Fruit fly (Drosophila melanogaster) whole organism, embryonic: Measurements from ENCODE around the gene CG6163.

Experiments
- Atf3 ChIP-seq: fragments of 200-800 bp; sonication (Bioruptor generic); optimal IDR thresholded peaks from 3 replicates; lab custom pipeline; 2016; ENCODE audit warnings: missing biosample characterization, missing genetic modification characterization
- B-H2 ChIP-seq: fragments of 200-800 bp; sonication (Bioruptor generic); optimal IDR thresholded peaks from 2 replicates; lab custom pipeline; 2018; ENCODE audit warnings: missing biosample characterization, mild to moderate bottlenecking, missing genetic modification characterization
- Blimp-1 ChIP-seq: fragments of 200-800 bp; sonication (Bioruptor generic); optimal IDR thresholded peaks from 3 replicates; lab custom pipeline; 2018; ENCODE audit warnings: missing biosample characterization, missing genetic modification characterization, mild to moderate bottlenecking, moderate library complexity, missing genetic modification reagents
- CG10366 ChIP-seq: fragments of 200-800 bp; sonication (Bioruptor generic); IDR thresholded peaks from 2 replicates; pipeline ENCODE4 v1.3.6; 2022; ENCODE audit warnings: missing biosample characterization, missing genetic modification characterization
- CG10431 ChIP-seq: fragments of 200-800 bp; sonication (Bioruptor generic); optimal IDR thresholded peaks from 3 replicates; lab custom pipeline; 2018; ENCODE audit warnings: missing biosample characterization, mild to moderate bottlenecking, missing genetic modification characterization
- CG10654 ChIP-seq: fragments of 200-800 bp; sonication (Bioruptor generic); optimal IDR thresholded peaks from 2 replicates; lab custom pipeline; 2016; ENCODE audit warnings: missing biosample characterization, missing genetic modification characterization
- CG1233 ChIP-seq: fragments of 200-800 bp; sonication (Bioruptor generic); optimal IDR thresholded peaks from 4 replicates; lab custom pipeline; 2018; ENCODE audit warnings: missing biosample characterization, mild to moderate bottlenecking, missing genetic modification characterization
- CG13894 ChIP-seq: fragments of 200-800 bp; sonication (Bioruptor generic); optimal IDR thresholded peaks from 3 replicates; lab custom pipeline; 2018; ENCODE audit warnings: missing biosample characterization, mild to moderate bottlenecking, missing genetic modification characterization, moderate library complexity
- CG14014 ChIP-seq: fragments of 200-800 bp; sonication (Bioruptor generic); IDR thresholded peaks from 2 replicates; pipeline ENCODE4 v1.3.6; 2022; ENCODE audit warnings: missing biosample characterization, missing genetic modification characterization
- CG15696 ChIP-seq: fragments of 200-800 bp; sonication (Bioruptor generic); optimal IDR thresholded peaks from 2 replicates; lab custom pipeline; 2019; ENCODE audit warnings: missing biosample characterization, mild to moderate bottlenecking, missing genetic modification characterization, moderate library complexity
- CG30431 ChIP-seq: fragments of 200-800 bp; sonication (Bioruptor generic); optimal IDR thresholded peaks from 2 replicates; lab custom pipeline; 2017; ENCODE audit warnings: missing biosample characterization, missing genetic modification characterization
- CG3065 ChIP-seq: fragments of 200-800 bp; sonication (Bioruptor generic); optimal IDR thresholded peaks from 2 replicates; lab custom pipeline; 2016; ENCODE audit warnings: missing biosample characterization, missing genetic modification characterization
- CG32772 ChIP-seq: fragments of 200-800 bp; sonication (Bioruptor generic); IDR thresholded peaks from 2 replicates; pipeline ENCODE4 v1.3.6; 2022; ENCODE audit warnings: missing biosample characterization, missing genetic modification characterization
- CG33213 ChIP-seq: fragments of 200-800 bp; sonication (Bioruptor generic); optimal IDR thresholded peaks from 3 replicates; lab custom pipeline; 2016; ENCODE audit warnings: missing biosample characterization, missing genetic modification characterization
- CG33557 ChIP-seq: fragments of 200-800 bp; sonication (Bioruptor generic); optimal IDR thresholded peaks from 2 replicates; lab custom pipeline; 2019; ENCODE audit warnings: missing biosample characterization, mild to moderate bottlenecking, missing genetic modification characterization, moderate library complexity
- CG4730 ChIP-seq: fragments of 200-800 bp; sonication (Bioruptor generic); IDR thresholded peaks from 2 replicates; pipeline ENCODE4 v1.3.6; 2022; ENCODE audit warnings: missing biosample characterization, missing genetic modification characterization
- CG6791 ChIP-seq: fragments of 200-800 bp; sonication (Bioruptor generic); IDR thresholded peaks from 3 replicates; pipeline ENCODE4 v1.3.6; 2022; ENCODE audit warnings: missing biosample characterization, missing genetic modification characterization; ENCODE audit not compliant: partially characterized antibody
- CG8765 ChIP-seq: fragments of 200-800 bp; sonication (Bioruptor generic); IDR thresholded peaks from 2 replicates; pipeline ENCODE4 v1.3.6; 2022; ENCODE audit warnings: missing biosample characterization, missing genetic modification characterization
- CG9215 ChIP-seq: fragments of 200-800 bp; sonication (Bioruptor generic); IDR thresholded peaks from 2 replicates; pipeline ENCODE4 v1.3.6; 2022; ENCODE audit warnings: missing biosample characterization, missing genetic modification characterization
- E2f2 ChIP-seq: fragments of 200-800 bp; sonication (Bioruptor generic); IDR thresholded peaks from 2 replicates; pipeline ENCODE4 v1.3.6; 2022; ENCODE audit warnings: missing biosample characterization, missing genetic modification characterization
- Ets97D ChIP-seq: fragments of 200-800 bp; sonication (Bioruptor generic); optimal IDR thresholded peaks from 3 replicates; lab custom pipeline; 2016; ENCODE audit warnings: missing biosample characterization, missing genetic modification characterization
- Fer2 ChIP-seq: fragments of 200-800 bp; sonication (Bioruptor generic); optimal IDR thresholded peaks from 2 replicates; lab custom pipeline; 2018; ENCODE audit warnings: missing biosample characterization, mild to moderate bottlenecking, missing genetic modification characterization, moderate library complexity
- HLH4C ChIP-seq: fragments of 200-800 bp; sonication (Bioruptor generic); IDR thresholded peaks from 3 replicates; pipeline ENCODE4 v1.3.6; 2022; ENCODE audit warnings: missing biosample characterization, missing genetic modification characterization; ENCODE audit not compliant: partially characterized antibody
- Lpt ChIP-seq: fragments of >200 bp; optimal IDR thresholded peaks from 2 replicates; lab custom pipeline; 2018; ENCODE audit warnings: missing biosample characterization, missing genetic modification characterization
- MBD-R2 ChIP-seq: fragments of 200-800 bp; sonication (Bioruptor generic); IDR thresholded peaks from 2 replicates; pipeline ENCODE4 v1.3.6; 2022; ENCODE audit warnings: missing biosample characterization, missing genetic modification characterization
- Med ChIP-seq: fragments of 200-800 bp; sonication (Bioruptor generic); peaks from one replicate; lab custom pipeline; 2016; ENCODE audit warnings: missing biosample characterization, missing genetic modification characterization, mild to moderate bottlenecking, inconsistent platforms, moderate library complexity
- Optix ChIP-seq: fragments of 200-800 bp; sonication (Bioruptor generic); IDR thresholded peaks from 3 replicates; pipeline ENCODE4 v1.3.6; 2022; ENCODE audit warnings: missing biosample characterization, missing genetic modification characterization
- ato ChIP-seq: fragments of 200-800 bp; sonication (Bioruptor generic); IDR thresholded peaks from 2 replicates; pipeline ENCODE4 v1.3.6; 2022; ENCODE audit warnings: missing biosample characterization, missing genetic modification characterization; ENCODE audit not compliant: partially characterized antibody
- az2 ChIP-seq: fragments of 200-800 bp; sonication (Bioruptor generic); optimal IDR thresholded peaks from 3 replicates; lab custom pipeline; 2016; ENCODE audit warnings: missing biosample characterization, missing genetic modification characterization
- bigmax ChIP-seq: fragments of 200-800 bp; sonication (Bioruptor generic); optimal IDR thresholded peaks from 2 replicates; lab custom pipeline; 2018; ENCODE audit warnings: missing biosample characterization, mild to moderate bottlenecking, missing genetic modification characterization
- cato ChIP-seq: fragments of 200-800 bp; sonication (Bioruptor generic); optimal IDR thresholded peaks from 2 replicates; lab custom pipeline; 2016; ENCODE audit warnings: missing biosample characterization, missing genetic modification characterization, borderline replicate concordance
- eyg ChIP-seq: fragments of 200-800 bp; sonication (Bioruptor generic); optimal IDR thresholded peaks from 3 replicates; lab custom pipeline; 2016; ENCODE audit warnings: missing biosample characterization, missing genetic modification characterization
- gce ChIP-seq: fragments of 200-800 bp; sonication (Bioruptor generic); IDR thresholded peaks from 3 replicates; pipeline ENCODE4 v1.3.6; 2022; ENCODE audit warnings: missing biosample characterization, missing genetic modification characterization
- gcm ChIP-seq: fragments of 200-800 bp; sonication (Bioruptor generic); optimal IDR thresholded peaks from 2 replicates; lab custom pipeline; 2019; ENCODE audit warnings: missing biosample characterization, mild to moderate bottlenecking, missing genetic modification characterization, moderate library complexity
- ham ChIP-seq: fragments of 200-800 bp; sonication (Bioruptor generic); IDR thresholded peaks from 2 replicates; pipeline ENCODE4 v1.3.6; 2022; ENCODE audit warnings: missing biosample characterization, missing genetic modification characterization
- lmd ChIP-seq: fragments of 200-800 bp; sonication (Bioruptor generic); IDR thresholded peaks from 2 replicates; pipeline ENCODE4 v1.3.6; 2022; ENCODE audit warnings: missing biosample characterization, missing genetic modification characterization
- mam ChIP-seq: fragments of 200-800 bp; sonication (Bioruptor generic); optimal IDR thresholded peaks from 3 replicates; lab custom pipeline; 2016; ENCODE audit warnings: missing biosample characterization, missing genetic modification characterization
- nom ChIP-seq: fragments of 200-800 bp; sonication (Bioruptor generic); optimal IDR thresholded peaks from 2 replicates; lab custom pipeline; 2017; ENCODE audit warnings: missing biosample characterization, missing genetic modification characterization, mild to moderate bottlenecking, moderate library complexity, missing genetic modification reagents
- org-1 ChIP-seq: fragments of 200-800 bp; sonication (Bioruptor generic); optimal IDR thresholded peaks from 2 replicates; lab custom pipeline; 2017; ENCODE audit warnings: missing biosample characterization, missing genetic modification characterization
- pfk ChIP-seq: fragments of 200-800 bp; sonication (Bioruptor generic); optimal IDR thresholded peaks from 2 replicates; lab custom pipeline; 2018; ENCODE audit warnings: missing biosample characterization, mild to moderate bottlenecking, missing genetic modification characterization, moderate library complexity
- pita ChIP-seq: fragments of 200-800 bp; sonication (Bioruptor generic); optimal IDR thresholded peaks from 2 replicates; lab custom pipeline; 2017; ENCODE audit warnings: missing biosample characterization, mild to moderate bottlenecking, missing genetic modification characterization
- pnt ChIP-seq: fragments of 200-800 bp; sonication (Bioruptor generic); optimal IDR thresholded peaks from 3 replicates; lab custom pipeline; 2016; ENCODE audit warnings: missing biosample characterization, missing genetic modification characterization
- pzg ChIP-seq: fragments of 200-800 bp; sonication (Bioruptor generic); optimal IDR thresholded peaks from 3 replicates; lab custom pipeline; 2018; ENCODE audit warnings: missing biosample characterization, mild to moderate bottlenecking, missing genetic modification characterization, moderate library complexity
- rib ChIP-seq: fragments of 200-800 bp; sonication (Bioruptor generic); IDR thresholded peaks from 2 replicates; pipeline ENCODE4 v1.3.6; 2022; ENCODE audit warnings: missing biosample characterization, missing genetic modification characterization
- row ChIP-seq: fragments of 200-800 bp; sonication (Bioruptor generic); IDR thresholded peaks from 3 replicates; pipeline ENCODE4 v1.3.6; 2022; ENCODE audit warnings: missing biosample characterization, missing genetic modification characterization
- sim ChIP-seq: fragments of 200-800 bp; sonication (Bioruptor generic); IDR thresholded peaks from 2 replicates; pipeline ENCODE4 v1.3.6; 2022; ENCODE audit warnings: missing biosample characterization, missing genetic modification characterization
- sima ChIP-seq: fragments of 200-800 bp; sonication (Bioruptor generic); optimal IDR thresholded peaks from 2 replicates; lab custom pipeline; 2016; ENCODE audit warnings: missing biosample characterization, missing genetic modification characterization
- slbo ChIP-seq: fragments of 200-800 bp; sonication (Bioruptor generic); IDR thresholded peaks from 2 replicates; pipeline ENCODE4 v1.3.6; 2022; ENCODE audit warnings: missing biosample characterization, missing genetic modification characterization
- tna ChIP-seq: fragments of 200-800 bp; sonication (Bioruptor generic); IDR thresholded peaks from 2 replicates; pipeline ENCODE4 v1.3.6; 2022; ENCODE audit warnings: missing biosample characterization, missing genetic modification characterization; ENCODE audit not compliant: partially characterized antibody
- trh ChIP-seq: fragments of 200-800 bp; sonication (Bioruptor generic); optimal IDR thresholded peaks from 2 replicates; lab custom pipeline; 2016; ENCODE audit warnings: missing biosample characterization, missing genetic modification characterization
- vvl ChIP-seq: fragments of 200-800 bp; sonication (Bioruptor generic); IDR thresholded peaks from 2 replicates; pipeline ENCODE4 v1.3.6; 2022; ENCODE audit warnings: missing biosample characterization, missing genetic modification characterization

The CG6163 gene

DNA sequence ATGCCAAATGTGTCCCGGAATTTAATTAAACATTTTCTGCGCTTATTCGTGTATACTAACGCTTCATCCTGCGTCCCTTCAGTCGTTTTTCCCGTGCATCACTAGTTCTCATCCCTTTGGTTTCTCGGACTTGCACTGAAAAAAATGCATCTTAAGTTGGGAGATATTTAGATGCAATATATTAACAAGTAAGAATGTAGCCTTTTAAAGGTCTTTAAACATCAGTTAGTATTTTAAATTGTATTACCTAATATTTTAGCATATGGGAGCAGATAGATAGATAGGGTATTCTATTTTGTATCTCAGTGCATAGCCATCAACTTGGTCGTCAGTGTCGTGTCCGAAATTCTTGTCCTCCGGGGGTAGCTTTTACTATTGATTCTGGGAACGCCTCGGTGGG is 30.7 kb downstream of the CG6163 start (continued):
- TF ChIP-seq Atf3 (peak; percentile 39), CG4730 (GFP tag; lab: Robert Waterston, UW) (peak; percentile 36; the same call in 1 of the 2 replicates), trh (no peak), tna (GFP tag; lab: Robert Waterston, UW) (no peak), Blimp-1 (GFP tag; lab: Kevin White, UChicago) (peak; percentile 71), pzg (GFP tag; lab: Kevin White, UChicago) (no peak), eyg (GFP tag; lab: Kevin White, UChicago) (no peak), ato (GFP tag; lab: Robert Waterston, UW) (no peak), CG14014 (GFP tag; lab: Robert Waterston, UW) (no peak), CG10654 (GFP tag; lab: Kevin White, UChicago) (peak; percentile 32), slbo (peak; percentile 27; the same call in 1 of the 2 replicates), mam (GFP tag; lab: Kevin White, UChicago) (peak; percentile 4), gcm (GFP tag; lab: Kevin White, UChicago) (peak; percentile 37), CG9215 (no peak), CG8765 (GFP tag; lab: Robert Waterston, UW) (peak; percentile 59), ham (GFP tag; lab: Robert Waterston, UW) (no peak), vvl (GFP tag; lab: Robert Waterston, UW) (peak; percentile 68; the same call in 1 of the 2 replicates), gce (GFP tag; lab: Robert Waterston, UW) (0 out of 3 replicates have a peak, but pooled peaks have one; percentile 22), org-1 (GFP tag; lab: Kevin White, UChicago) (peak; percentile 21), row (GFP tag; lab: Robert Waterston, UW) (peak; percentile 58), CG32772 (GFP tag; lab: Robert Waterston, UW) (peak; percentile 49; the same call in 1 of the 2 replicates), sima (GFP tag; lab: Kevin White, UChicago) (no peak), Lpt (GFP tag; lab: Kevin White, UChicago) (no peak), HLH4C (GFP tag; lab: Robert Waterston, UW) (no peak), az2 (peak; percentile 34), CG33557 (peak; percentile 31), CG6791 (GFP tag; lab: Robert Waterston, UW) (no peak), CG10431 (GFP tag; lab: Kevin White, UChicago) (no peak), Med (peak; percentile 77), sim (GFP tag; lab: Robert Waterston, UW) (peak; percentile 54; the same call in 1 of the 2 replicates), CG15696 (tag; lab: Kevin White, UChicago) (peak; percentile 32), CG3065 (GFP tag; lab: Kevin White, UChicago) (no peak), cato (GFP tag; lab: Kevin White, UChicago) (no peak), pita (GFP tag; lab: Kevin White, UChicago) (no peak), pnt (peak; percentile 11), CG1233 (GFP tag; lab: Kevin White, UChicago) (peak; percentile 3), CG33213 (GFP tag; lab: Kevin White, UChicago) (no peak), CG13894 (tag; lab: Kevin White, UChicago) (no peak), CG10366 (GFP tag; lab: Robert Waterston, UW) (peak; percentile 21; the same call in 1 of the 2 replicates), Ets97D (GFP tag; lab: Kevin White, UChicago) (no peak), Optix (GFP tag; lab: Robert Waterston, UW) (no peak), lmd (peak; percentile 49; the same call in 1 of the 2 replicates), Fer2 (no peak), CG30431 (GFP tag; lab: Kevin White, UChicago) (peak; percentile 32), bigmax (GFP tag; lab: Kevin White, UChicago) (no peak), nom (no peak), pfk (GFP tag; lab: Kevin White, UChicago) (no peak), MBD-R2 (GFP tag; lab: Robert Waterston, UW) (no peak), E2f2 (GFP tag; lab: Robert Waterston, UW) (no peak), B-H2 (GFP tag; lab: Kevin White, UChicago) (no peak), rib (GFP tag; lab: Robert Waterston, UW) (no peak)
